Worm (Caenorhabditis elegans): ENCODE results near the gene nas-14.

Gene nas-14

DNA sequence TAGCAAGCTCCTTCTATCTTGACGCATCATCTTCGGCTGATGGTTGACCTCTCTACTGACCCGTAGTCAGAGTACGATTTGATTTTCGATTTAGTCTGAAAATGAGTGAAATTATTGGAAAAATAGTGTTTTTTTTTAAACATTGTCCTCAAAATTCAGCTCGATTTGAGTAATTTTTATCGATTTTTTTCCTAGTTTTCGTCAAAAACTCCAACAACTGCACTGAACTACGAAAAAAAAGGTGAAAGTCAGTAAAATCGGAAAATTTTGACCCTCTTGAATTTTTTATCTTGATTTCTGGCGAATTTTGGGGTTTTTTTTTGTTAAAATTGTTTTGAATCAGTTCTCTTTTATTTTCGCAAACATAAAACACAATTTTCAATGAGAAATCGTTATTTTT, 33.7 kb downstream of the nas-14 start, which contains the start of gene ced-3:
Gene ced-3, minus strand, starts transcription at position 101 of the 400 bp plus-strand sequence.
- no peak for TF ChIP-seq unc-62 (GFP tag; optimal IDR thresholded peaks at IDR 0.05)

DNA sequence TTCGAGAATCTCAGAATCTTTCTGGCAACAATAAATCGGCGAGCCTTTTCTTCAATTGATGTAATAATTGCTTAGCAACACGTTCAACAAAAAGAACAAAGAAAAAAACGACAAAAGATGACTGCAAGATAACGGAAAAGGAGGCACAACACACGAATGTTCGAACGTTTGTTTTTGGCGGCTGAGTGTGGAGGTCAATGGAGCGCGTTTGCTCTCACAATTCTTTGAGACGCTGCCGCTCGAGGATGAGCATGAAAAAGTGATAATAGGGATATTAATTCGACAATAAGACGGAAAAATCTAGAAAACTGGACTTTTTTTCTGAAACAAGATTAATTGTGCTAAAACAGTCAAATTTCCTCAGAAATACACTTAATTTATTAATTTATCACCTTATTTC, 35.5 kb downstream of the nas-14 start:
- no peak for TF ChIP-seq unc-62 (GFP tag; optimal IDR thresholded peaks at IDR 0.05)

DNA sequence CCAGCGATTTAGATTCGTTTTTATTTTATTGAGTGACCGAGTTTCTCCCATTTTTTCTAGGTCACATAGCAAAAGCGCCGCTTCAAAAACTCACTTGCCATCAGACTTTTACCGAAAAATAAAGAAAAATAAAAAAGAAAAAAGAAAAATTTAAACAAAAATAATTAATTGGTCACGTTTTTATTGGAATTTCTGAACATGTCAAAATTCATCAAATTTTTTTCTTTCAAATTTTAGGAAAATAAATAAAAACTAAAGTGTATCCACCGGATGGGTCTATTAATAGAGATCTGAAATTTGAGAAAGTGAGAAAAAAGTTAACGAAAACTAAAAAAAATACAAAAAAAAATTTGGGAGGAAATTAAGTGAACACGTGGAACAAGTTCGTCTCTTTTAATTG, 39.2 kb downstream of the nas-14 start, which contains the start of gene C48D1.9:
Gene C48D1.9, minus strand, starts transcription at position 101 of the 400 bp plus-strand sequence.
- no peak for TF ChIP-seq unc-62 (GFP tag; optimal IDR thresholded peaks at IDR 0.05)

DNA sequence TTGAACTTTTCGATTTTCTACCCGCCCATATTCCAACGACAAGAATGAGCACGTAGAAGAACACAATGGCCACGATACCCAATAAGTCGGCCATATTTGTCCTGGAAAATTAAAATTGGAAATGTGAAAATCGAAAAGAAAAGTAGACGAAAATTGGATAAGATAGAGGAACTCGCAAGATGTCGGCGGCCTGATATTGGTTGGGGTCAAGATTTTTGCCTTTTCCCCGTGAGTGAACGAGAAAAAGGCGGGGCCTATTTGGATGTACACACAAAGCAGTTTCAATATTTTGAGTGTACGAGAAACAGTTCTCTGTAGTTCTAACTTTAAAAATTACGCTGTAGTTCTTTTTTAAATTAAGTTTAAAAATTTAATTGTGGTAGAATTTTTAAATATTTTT, 44.1 kb downstream of the nas-14 start, which contains the start of gene cho-1:
Gene cho-1, minus strand, starts transcription at position 101 of the 400 bp plus-strand sequence.
- no peak for TF ChIP-seq unc-62 (GFP tag; optimal IDR thresholded peaks at IDR 0.05)

DNA sequence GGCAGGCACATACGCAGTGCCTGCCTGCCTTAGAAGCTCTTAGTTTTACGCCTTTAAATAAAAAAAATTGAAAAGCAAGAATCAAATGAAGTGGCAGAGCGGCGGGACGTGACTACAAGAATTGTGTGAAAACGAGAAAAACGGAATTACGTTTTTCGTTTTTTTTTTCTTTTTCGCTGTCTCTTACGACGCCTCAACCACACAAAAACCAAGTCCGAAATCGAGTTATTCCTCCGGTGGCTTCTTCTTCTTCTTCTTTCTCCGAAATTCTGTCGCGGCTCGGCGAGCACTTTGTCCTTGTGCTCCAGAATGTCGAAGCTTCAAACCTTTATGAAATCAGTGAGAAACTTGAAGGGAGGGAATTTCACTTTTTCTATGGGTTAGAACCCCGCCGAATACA, 50.3 kb downstream of the nas-14 start:
- TF ChIP-seq unc-62 (GFP tag; optimal IDR thresholded peaks at IDR 0.05) = no peak

DNA sequence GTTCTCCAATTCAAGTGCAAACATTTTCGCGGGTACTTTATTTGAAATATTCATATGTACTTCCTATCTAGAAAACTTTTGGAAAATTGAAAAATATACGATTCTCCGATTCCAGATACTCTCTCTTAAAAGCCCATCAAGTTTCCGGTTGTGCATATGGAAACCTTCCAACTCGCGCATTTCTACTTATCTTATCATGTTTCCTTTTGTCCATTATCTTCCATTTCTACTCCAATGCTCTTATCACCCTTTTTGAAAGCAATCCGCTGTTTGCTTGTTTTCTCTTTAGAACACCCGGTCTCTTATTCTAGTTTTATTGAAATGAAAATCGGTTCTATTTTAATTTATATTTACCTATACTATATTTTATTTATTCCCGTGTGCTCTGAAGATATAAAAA, 51.3 kb downstream of the nas-14 start, which contains the start of gene C48D1.5:
Gene C48D1.5, plus strand, starts transcription at position 301 of the 400 bp plus-strand sequence.
- TF ChIP-seq unc-62 (GFP tag; optimal IDR thresholded peaks at IDR 0.05) = no peak
